Fruit fly (Drosophila melanogaster) whole organism, embryonic: ENCODE measurements around the gene Ostgamma.
A peak's percentile ranks its signal among the peaks of the same experiment; 100 is the strongest.

Experiments used
- BtbVII ChIP-seq: fragments of 200-800 bp; sonication (Bioruptor generic); optimal IDR thresholded peaks from 3 replicates; lab custom pipeline; 2017; ENCODE audit warnings: missing biosample characterization, mild to moderate bottlenecking, missing genetic modification characterization
- Bteb2 ChIP-seq: fragments of 200-800 bp; sonication (Bioruptor generic); optimal IDR thresholded peaks from 2 replicates; lab custom pipeline; 2016; ENCODE audit warnings: missing biosample characterization, missing genetic modification characterization
- CG10321 ChIP-seq: fragments of 200-800 bp; sonication (Bioruptor generic); IDR thresholded peaks from 2 replicates; pipeline ENCODE4 v1.3.6; 2022; ENCODE audit warnings: missing biosample characterization, missing genetic modification characterization
- CG11093 ChIP-seq: fragments of 200-800 bp; sonication (Bioruptor generic); IDR thresholded peaks from 3 replicates; pipeline ENCODE4 v1.3.6; 2022; ENCODE audit warnings: missing biosample characterization, missing genetic modification characterization
- CG11723 ChIP-seq: fragments of 200-800 bp; sonication (Bioruptor generic); optimal IDR thresholded peaks from 2 replicates; lab custom pipeline; 2017; ENCODE audit warnings: missing biosample characterization, mild to moderate bottlenecking, missing genetic modification characterization
- CG12071 ChIP-seq: fragments of 200-800 bp; sonication (Bioruptor generic); optimal IDR thresholded peaks from 3 replicates; lab custom pipeline; 2018; ENCODE audit warnings: missing biosample characterization, mild to moderate bottlenecking, missing genetic modification characterization
- CG12155 ChIP-seq: fragments of 200-800 bp; sonication (Bioruptor generic); optimal IDR thresholded peaks from 3 replicates; lab custom pipeline; 2016; ENCODE audit warnings: missing biosample characterization, missing genetic modification characterization
- CG12236 ChIP-seq: fragments of 200-800 bp; sonication (Bioruptor generic); optimal IDR thresholded peaks from 2 replicates; lab custom pipeline; 2016; ENCODE audit warnings: missing biosample characterization, missing genetic modification characterization
- CG14441 ChIP-seq: fragments of 200-800 bp; sonication (Bioruptor generic); IDR thresholded peaks from 2 replicates; pipeline ENCODE4 v1.3.6; 2022; ENCODE audit warnings: missing biosample characterization, missing genetic modification characterization
- CG17359 ChIP-seq: fragments of 200-800 bp; sonication (Bioruptor generic); optimal IDR thresholded peaks from 3 replicates; lab custom pipeline; 2018; ENCODE audit warnings: missing biosample characterization, mild to moderate bottlenecking, missing genetic modification characterization, moderate library complexity
- CG17912 ChIP-seq: fragments of 200-800 bp; sonication (Bioruptor generic); optimal IDR thresholded peaks from 2 replicates; lab custom pipeline; 2018; ENCODE audit warnings: missing biosample characterization, mild to moderate bottlenecking, missing genetic modification characterization
- CG18599 ChIP-seq: fragments of 200-800 bp; sonication (Bioruptor generic); optimal IDR thresholded peaks from 3 replicates; lab custom pipeline; 2017; ENCODE audit warnings: missing biosample characterization, missing genetic modification characterization, mild to moderate bottlenecking, moderate library complexity, missing genetic modification reagents
- CG31388 ChIP-seq: fragments of 200-800 bp; sonication (Bioruptor generic); optimal IDR thresholded peaks from 2 replicates; lab custom pipeline; 2016; ENCODE audit warnings: missing biosample characterization, missing genetic modification characterization
- CG3281 ChIP-seq: fragments of 200-800 bp; sonication (Bioruptor generic); optimal IDR thresholded peaks from 3 replicates; lab custom pipeline; 2017; ENCODE audit warnings: missing biosample characterization, mild to moderate bottlenecking, missing genetic modification characterization
- CG4282 ChIP-seq: fragments of 200-800 bp; sonication (Bioruptor generic); optimal IDR thresholded peaks from 2 replicates; lab custom pipeline; 2016; ENCODE audit warnings: missing biosample characterization, missing genetic modification characterization
- CG6683 ChIP-seq: fragments of 200-800 bp; sonication (Bioruptor generic); optimal IDR thresholded peaks from 2 replicates; lab custom pipeline; 2017; ENCODE audit warnings: missing biosample characterization, mild to moderate bottlenecking, missing genetic modification characterization, missing genetic modification reagents
- CG7271 ChIP-seq: fragments of 200-800 bp; sonication (Bioruptor generic); optimal IDR thresholded peaks from 2 replicates; lab custom pipeline; 2018; ENCODE audit warnings: missing biosample characterization, mild to moderate bottlenecking, missing genetic modification characterization, moderate library complexity
- CG7372 ChIP-seq: fragments of 200-800 bp; sonication (Bioruptor generic); IDR thresholded peaks from 2 replicates; pipeline ENCODE4 v1.3.6; 2022; ENCODE audit warnings: missing biosample characterization, missing genetic modification characterization
- CG7987 ChIP-seq: fragments of 200-800 bp; sonication (Bioruptor generic); optimal IDR thresholded peaks from 2 replicates; lab custom pipeline; 2018; ENCODE audit warnings: missing biosample characterization, mild to moderate bottlenecking, missing genetic modification characterization, moderate library complexity
- CG9817 ChIP-seq: fragments of 200-800 bp; sonication (Bioruptor generic); optimal IDR thresholded peaks from 2 replicates; lab custom pipeline; 2018; ENCODE audit warnings: missing biosample characterization, mild to moderate bottlenecking, missing genetic modification characterization, moderate library complexity
- D ChIP-seq, 2 experiments: fragments of 200-800 bp in 1 of 2; fragments of >200 bp in 1 of 2; sonication (Bioruptor generic) in 1 of 2; optimal IDR thresholded peaks; 2 replicates in 1 of 2; 3 replicates in 1 of 2; lab custom pipeline; 2017; ENCODE audit warnings: mild to moderate bottlenecking in 1 of 2, missing biosample characterization in 1 of 2, missing genetic modification characterization in 1 of 2, missing genetic modification reagents in 1 of 2
- Dfd ChIP-seq, 2 experiments: fragments of >200 bp; optimal IDR thresholded peaks; 2 replicates each; lab custom pipeline; 2017; ENCODE audit warnings: missing biosample characterization in 2 of 2, missing genetic modification characterization in 2 of 2
- ERR ChIP-seq: fragments of 200-800 bp; sonication (Bioruptor generic); optimal IDR thresholded peaks from 2 replicates; lab custom pipeline; 2016; ENCODE audit warnings: missing biosample characterization, missing genetic modification characterization
- Fer2 ChIP-seq: fragments of 200-800 bp; sonication (Bioruptor generic); optimal IDR thresholded peaks from 2 replicates; lab custom pipeline; 2018; ENCODE audit warnings: missing biosample characterization, mild to moderate bottlenecking, missing genetic modification characterization, moderate library complexity
- Hmr ChIP-seq: fragments of 200-800 bp; sonication (Bioruptor generic); optimal IDR thresholded peaks from 3 replicates; lab custom pipeline; 2017; ENCODE audit warnings: mild to moderate bottlenecking, missing biosample characterization, missing genetic modification reagents, missing genetic modification characterization
- Sox102F ChIP-seq: fragments of 200-800 bp; sonication (Bioruptor generic); optimal IDR thresholded peaks from 2 replicates; lab custom pipeline; 2018; ENCODE audit warnings: missing biosample characterization, mild to moderate bottlenecking, missing genetic modification characterization, moderate library complexity
- Sry-δ ChIP-seq: fragments of 200-800 bp; sonication (Bioruptor generic); optimal IDR thresholded peaks from 2 replicates; lab custom pipeline; 2016; ENCODE audit warnings: missing biosample characterization, missing genetic modification characterization
- Trl ChIP-seq, 3 experiments: fragments of >200 bp in 2 of 3; fragments of 200-800 bp in 1 of 3; sonication (Bioruptor generic) in 1 of 3; optimal IDR thresholded peaks; 2 replicates in 1 of 3; 3 replicates in 2 of 3; lab custom pipeline; 2016 to 2017; ENCODE audit warnings: missing biosample characterization in 1 of 3, missing genetic modification characterization in 1 of 3
- danr ChIP-seq: fragments of 200-800 bp; sonication (Bioruptor generic); IDR thresholded peaks from 2 replicates; pipeline ENCODE4 v1.3.6; 2022; ENCODE audit warnings: missing biosample characterization, missing genetic modification characterization
- ems ChIP-seq: fragments of 200-800 bp; sonication (Bioruptor generic); optimal IDR thresholded peaks from 3 replicates; lab custom pipeline; 2016; ENCODE audit warnings: missing biosample characterization, missing genetic modification characterization
- eve ChIP-seq, 2 experiments: fragments of >200 bp; optimal IDR thresholded peaks; 2 replicates each; lab custom pipeline; 2017; ENCODE audit warnings: missing biosample characterization in 2 of 2, missing genetic modification characterization in 2 of 2
- fu2 ChIP-seq: fragments of 200-800 bp; sonication (Bioruptor generic); optimal IDR thresholded peaks from 2 replicates; lab custom pipeline; 2016; ENCODE audit warnings: missing biosample characterization, missing genetic modification characterization
- hb ChIP-seq: fragments of 200-800 bp; sonication (Bioruptor generic); IDR thresholded peaks from 3 replicates; pipeline ENCODE4 v1.3.6; 2022; ENCODE audit warnings: missing biosample characterization, missing genetic modification characterization; ENCODE audit not compliant: partially characterized antibody
- jigr1 ChIP-seq: fragments of 200-800 bp; sonication (Bioruptor generic); IDR thresholded peaks from 3 replicates; pipeline ENCODE4 v1.3.6; 2022; ENCODE audit warnings: missing biosample characterization, missing genetic modification characterization
- jing ChIP-seq: fragments of 200-800 bp; sonication (Bioruptor generic); optimal IDR thresholded peaks from 2 replicates; lab custom pipeline; 2018; ENCODE audit warnings: missing biosample characterization, mild to moderate bottlenecking, missing genetic modification characterization
- knrl ChIP-seq: fragments of 200-800 bp; sonication (Bioruptor generic); IDR thresholded peaks from 3 replicates; pipeline ENCODE4 v1.3.6; 2022; ENCODE audit warnings: missing biosample characterization, missing genetic modification characterization; ENCODE audit not compliant: partially characterized antibody
- lilli ChIP-seq: fragments of 200-800 bp; sonication (Bioruptor generic); optimal IDR thresholded peaks from 3 replicates; lab custom pipeline; 2016; ENCODE audit warnings: missing biosample characterization, missing genetic modification characterization
- nau ChIP-seq: fragments of 200-800 bp; sonication (Bioruptor generic); optimal IDR thresholded peaks from 3 replicates; lab custom pipeline; 2017; ENCODE audit warnings: missing biosample characterization, mild to moderate bottlenecking, missing genetic modification characterization, missing genetic modification reagents
- pan ChIP-seq, 4 experiments: fragments of >200 bp in 3 of 4; fragments of 200-800 bp in 1 of 4; sonication (Bioruptor generic) in 1 of 4; optimal IDR thresholded peaks in 3 of 4; IDR thresholded peaks in 1 of 4; 2 replicates each; pipeline versions ENCODE4 v1.3.6 to Lab custom; 2017 to 2022; ENCODE audit warnings: missing biosample characterization in 2 of 4, missing genetic modification characterization in 2 of 4, mixed read lengths in 1 of 4
- ranshi ChIP-seq: fragments of 200-800 bp; sonication (Bioruptor generic); IDR thresholded peaks from 2 replicates; pipeline ENCODE4 v1.3.6; 2022; ENCODE audit warnings: missing biosample characterization, missing genetic modification characterization
- ro ChIP-seq: fragments of 200-800 bp; sonication (Bioruptor generic); IDR thresholded peaks from 2 replicates; pipeline ENCODE4 v1.3.6; 2022; ENCODE audit warnings: missing biosample characterization, missing genetic modification characterization
- scrt ChIP-seq: fragments of 200-800 bp; sonication (Bioruptor generic); optimal IDR thresholded peaks from 2 replicates; lab custom pipeline; 2018; ENCODE audit warnings: missing biosample characterization, mild to moderate bottlenecking, missing genetic modification characterization, moderate library complexity
- seq ChIP-seq: fragments of 200-800 bp; sonication (Bioruptor generic); IDR thresholded peaks from 2 replicates; pipeline ENCODE4 v1.3.6; 2022; ENCODE audit warnings: missing biosample characterization, missing genetic modification characterization
- sim ChIP-seq: fragments of 200-800 bp; sonication (Bioruptor generic); IDR thresholded peaks from 2 replicates; pipeline ENCODE4 v1.3.6; 2022; ENCODE audit warnings: missing biosample characterization, missing genetic modification characterization
- ssp ChIP-seq: fragments of 200-800 bp; sonication (Bioruptor generic); IDR thresholded peaks from 2 replicates; pipeline ENCODE4 v1.3.6; 2022; ENCODE audit warnings: missing biosample characterization, missing genetic modification characterization
- stwl ChIP-seq: fragments of 200-800 bp; sonication (Bioruptor generic); optimal IDR thresholded peaks from 3 replicates; lab custom pipeline; 2018; ENCODE audit warnings: missing biosample characterization, mild to moderate bottlenecking, missing genetic modification characterization, moderate library complexity
- unpg ChIP-seq: fragments of 200-800 bp; sonication (Bioruptor generic); optimal IDR thresholded peaks from 3 replicates; lab custom pipeline; 2018; ENCODE audit warnings: missing biosample characterization, mild to moderate bottlenecking, missing genetic modification characterization, moderate library complexity
- zen2 ChIP-seq: fragments of 200-800 bp; sonication (Bioruptor generic); IDR thresholded peaks from 3 replicates; pipeline ENCODE4 v1.3.6; 2022; ENCODE audit warnings: missing biosample characterization, missing genetic modification characterization; ENCODE audit not compliant: partially characterized antibody

Ostgamma gene

dm6 chr2L:8274958-8275584, 32.9 kb downstream of the Ostgamma start (continued):
- peak; percentile 33; the same call in 1 of the 2 replicates for TF ChIP-seq danr (GFP tag; lab: Robert Waterston, UW)
- TF ChIP-seq jigr1 (GFP tag; lab: Robert Waterston, UW), result no peak
- TF ChIP-seq jing (GFP tag; lab: Kevin White, UChicago), result peak; percentile 12
- TF ChIP-seq Fer2, result no peak
- no peak for TF ChIP-seq Dfd (GFP tag; optimal IDR thresholded peaks at IDR 0.05; lab: Kevin White, UChicago)
- TF ChIP-seq CG3281, result peak; percentile 22
- peak; percentile 8 for TF ChIP-seq CG6683
- no peak for TF ChIP-seq Trl (optimal IDR thresholded peaks at IDR 0.05; lab: Kevin White, UChicago)
- TF ChIP-seq Trl (GFP tag; optimal IDR thresholded peaks at IDR 0.05; lab: Kevin White, UChicago), result no peak
- TF ChIP-seq Sox102F (GFP tag; lab: Kevin White, UChicago), result peak; percentile 76
- TF ChIP-seq CG7271 (tag; lab: Kevin White, UChicago), result peak; percentile 85
- TF ChIP-seq CG11093, result no peak
- peak; percentile 14 for TF ChIP-seq CG11723 (GFP tag; lab: Kevin White, UChicago)
- TF ChIP-seq stwl (tag; lab: Kevin White, UChicago), result peak; percentile 24
- no peak for TF ChIP-seq CG12071
- TF ChIP-seq ssp (GFP tag; lab: Robert Waterston, UW), result no peak
- TF ChIP-seq CG12236 (GFP tag; lab: Kevin White, UChicago), result no peak
- TF ChIP-seq ranshi (GFP tag; lab: Robert Waterston, UW), result peak; percentile 53; the same call in 1 of the 2 replicates
- no peak for TF ChIP-seq ro (GFP tag; lab: Robert Waterston, UW)
- TF ChIP-seq CG7372, result peak; percentile 16; the same call in 1 of the 2 replicates
- no peak for TF ChIP-seq pan (optimal IDR thresholded peaks at IDR 0.05; lab: Kevin White, UChicago)
- TF ChIP-seq pan (GFP tag; optimal IDR thresholded peaks at IDR 0.05 in 1 of 2, IDR thresholded peaks at IDR 0.05 in 1 of 2), result peak in 1 of 2 experiments; percentile 59
- no peak for TF ChIP-seq CG17912
- TF ChIP-seq scrt (GFP tag; lab: Kevin White, UChicago), result peak; percentile 8
- peak; percentile 51; the same call in 1 of the 2 replicates for TF ChIP-seq sim (GFP tag; lab: Robert Waterston, UW)
- TF ChIP-seq nau, result peak; percentile 33
- peak; percentile 50 for TF ChIP-seq Hmr (GFP tag; lab: Kevin White, UChicago)
- peak; percentile 83 for TF ChIP-seq unpg
- peak; percentile 73 for TF ChIP-seq CG17359
- no peak for TF ChIP-seq knrl (GFP tag; lab: Robert Waterston, UW)
- TF ChIP-seq fu2 (GFP tag; lab: Kevin White, UChicago), result no peak
- no peak for TF ChIP-seq zen2 (GFP tag; lab: Robert Waterston, UW)
- no peak for TF ChIP-seq hb
- TF ChIP-seq Bteb2 (GFP tag; lab: Kevin White, UChicago), result peak; percentile 19
- TF ChIP-seq Sry-δ (GFP tag; lab: Kevin White, UChicago), result no peak
- no peak for TF ChIP-seq ems (GFP tag; lab: Kevin White, UChicago)
- peak; percentile 19 for TF ChIP-seq CG9817
- peak in 1 of 2 experiments; percentile 64 for TF ChIP-seq eve (GFP tag; optimal IDR thresholded peaks at IDR 0.05; lab: Kevin White, UChicago)
- TF ChIP-seq lilli (GFP tag; lab: Kevin White, UChicago), result peak; percentile 31
- peak; percentile 72 for TF ChIP-seq seq (GFP tag; lab: Robert Waterston, UW)
- no peak for TF ChIP-seq D (optimal IDR thresholded peaks at IDR 0.05; lab: Kevin White, UChicago)
- peak; percentile 61 for TF ChIP-seq D (GFP tag; optimal IDR thresholded peaks at IDR 0.05; lab: Kevin White, UChicago)
- no peak for TF ChIP-seq ERR (GFP tag; lab: Kevin White, UChicago)
- no peak for TF ChIP-seq CG10321 (GFP tag; lab: Robert Waterston, UW)
- TF ChIP-seq CG18599 (GFP tag; lab: Kevin White, UChicago), result peak; percentile 48
- peak; percentile 12 for TF ChIP-seq CG12155 (GFP tag; lab: Kevin White, UChicago)
- TF ChIP-seq CG14441 (GFP tag; lab: Robert Waterston, UW), result peak; percentile 15; the same call in 1 of the 2 replicates
- TF ChIP-seq CG7987, result no peak
- peak; percentile 22 for TF ChIP-seq BtbVII (GFP tag; lab: Kevin White, UChicago)
- TF ChIP-seq CG31388 (GFP tag; lab: Kevin White, UChicago), result no peak
- TF ChIP-seq CG4282 (GFP tag; lab: Kevin White, UChicago), result no peak
